Fruit fly (Drosophila melanogaster): ENCODE measurements around the gene Obp73a.

Gene Obp73a

DNA sequence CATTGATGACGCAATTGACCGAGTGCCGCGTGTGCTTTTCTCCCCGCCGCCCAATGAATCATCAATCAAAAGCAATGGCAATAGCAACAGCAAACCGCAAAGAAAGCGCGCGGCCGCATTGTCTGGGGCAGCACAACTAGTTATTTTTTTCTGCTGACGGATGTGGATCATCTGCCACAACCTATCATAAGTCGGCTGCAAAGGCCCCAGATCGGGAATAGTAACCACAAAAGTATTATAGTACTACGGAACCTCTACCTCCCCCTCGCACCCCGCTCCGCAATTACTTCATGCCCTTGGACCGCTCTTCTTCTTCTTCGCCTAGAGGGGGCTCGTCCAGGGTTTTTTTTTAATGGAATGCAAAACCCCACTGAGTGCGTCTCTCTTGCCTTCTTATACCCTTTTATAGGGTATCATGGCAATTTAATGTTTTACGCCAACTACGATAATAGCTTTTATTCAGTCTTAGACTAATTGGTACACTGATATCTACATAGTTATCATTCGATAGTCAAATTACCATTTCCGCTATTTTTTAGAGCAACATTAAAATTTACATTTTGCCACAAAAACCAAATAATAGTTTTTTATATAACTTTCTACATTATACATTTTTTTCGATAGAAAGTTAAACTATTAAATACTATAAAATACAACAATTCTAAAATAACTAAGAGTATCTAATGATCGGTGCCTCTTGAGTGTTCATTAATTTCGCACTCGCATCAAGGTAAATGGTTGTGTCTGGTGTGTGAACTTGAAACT is 12.0 kb downstream of the Obp73a start:
- TF ChIP-seq noc (tag; optimal IDR thresholded peaks at IDR 0.05) = no peak

DNA sequence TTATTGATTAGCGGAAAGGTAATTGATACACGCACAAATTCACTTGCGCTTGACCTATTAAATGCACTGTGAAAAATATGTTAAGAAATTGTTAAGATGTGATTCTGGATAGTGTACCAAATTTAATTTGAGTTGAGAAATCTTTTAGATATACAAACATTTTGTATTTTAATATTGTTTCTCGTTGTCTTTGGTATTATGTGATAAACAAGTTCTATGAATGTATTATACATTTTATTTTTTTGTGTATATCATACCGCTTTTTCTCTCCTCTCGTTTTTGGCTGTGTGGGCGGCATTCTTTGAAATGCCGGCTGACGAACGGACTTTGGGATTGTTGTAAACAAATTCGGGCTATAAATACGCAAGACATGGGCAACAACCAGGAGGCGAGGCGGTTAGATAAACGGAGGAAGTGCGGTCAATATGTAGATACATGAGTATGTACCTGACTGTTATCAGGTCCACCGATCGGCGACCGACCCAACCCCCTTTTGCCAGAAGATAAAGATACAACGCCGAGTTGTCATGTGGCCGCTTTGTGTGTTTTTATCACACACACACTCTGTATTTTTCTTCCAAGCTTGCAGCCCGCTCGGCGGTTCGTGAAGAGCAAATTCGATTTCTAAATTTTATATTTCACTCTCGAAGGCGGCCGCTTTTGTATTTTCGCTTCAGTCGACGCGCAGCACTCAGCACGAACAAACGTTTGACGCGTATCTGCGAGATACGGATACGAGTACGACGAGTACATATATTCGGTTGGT is 12.8 kb downstream of the Obp73a start:
- TF ChIP-seq noc (tag; optimal IDR thresholded peaks at IDR 0.05) = peak; percentile 70

DNA sequence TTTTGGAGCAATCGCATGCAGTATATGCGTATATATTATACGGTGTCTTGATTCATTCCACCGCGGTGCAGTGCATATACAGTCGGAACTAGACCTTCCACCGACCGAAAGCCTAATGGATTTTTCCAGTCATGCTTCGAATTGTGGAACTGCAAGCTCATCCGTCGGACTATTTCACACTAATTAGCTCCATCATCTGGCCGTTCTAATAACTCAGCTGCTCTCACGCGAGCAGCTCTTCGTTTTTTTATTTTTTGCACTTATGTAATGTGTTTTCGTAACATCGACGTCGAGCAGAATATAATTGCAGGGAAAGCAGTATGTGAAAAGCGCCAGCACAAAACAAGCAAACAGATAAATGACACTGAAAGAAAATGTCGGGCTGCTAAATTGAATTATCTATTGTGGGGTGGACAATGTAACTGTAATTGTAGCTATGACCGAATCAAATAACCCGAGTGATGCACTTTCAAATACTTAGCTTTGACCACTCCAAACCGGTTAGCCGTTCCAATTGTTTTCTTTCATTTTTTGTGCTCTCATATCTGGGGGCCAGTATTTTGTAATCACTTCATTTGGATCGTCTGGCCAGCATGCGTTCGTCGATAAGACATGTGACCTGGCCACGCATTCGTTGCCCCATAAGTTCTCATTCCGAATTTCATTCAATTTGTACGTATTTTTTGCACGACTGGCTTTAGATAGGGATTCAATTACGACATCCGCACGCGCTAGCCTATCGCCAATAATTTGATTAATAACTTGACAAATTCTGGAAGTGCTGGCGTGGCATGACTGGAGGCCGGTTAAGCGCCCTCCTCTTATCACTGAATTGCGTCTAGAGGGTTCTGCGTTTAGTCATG is 13.6 kb downstream of the Obp73a start, which contains the start of gene Cpr73D:
Gene Cpr73D, minus strand, starts transcription at position 156 of the 863 bp plus-strand sequence.
- TF ChIP-seq noc (tag; optimal IDR thresholded peaks at IDR 0.05) = no peak

DNA sequence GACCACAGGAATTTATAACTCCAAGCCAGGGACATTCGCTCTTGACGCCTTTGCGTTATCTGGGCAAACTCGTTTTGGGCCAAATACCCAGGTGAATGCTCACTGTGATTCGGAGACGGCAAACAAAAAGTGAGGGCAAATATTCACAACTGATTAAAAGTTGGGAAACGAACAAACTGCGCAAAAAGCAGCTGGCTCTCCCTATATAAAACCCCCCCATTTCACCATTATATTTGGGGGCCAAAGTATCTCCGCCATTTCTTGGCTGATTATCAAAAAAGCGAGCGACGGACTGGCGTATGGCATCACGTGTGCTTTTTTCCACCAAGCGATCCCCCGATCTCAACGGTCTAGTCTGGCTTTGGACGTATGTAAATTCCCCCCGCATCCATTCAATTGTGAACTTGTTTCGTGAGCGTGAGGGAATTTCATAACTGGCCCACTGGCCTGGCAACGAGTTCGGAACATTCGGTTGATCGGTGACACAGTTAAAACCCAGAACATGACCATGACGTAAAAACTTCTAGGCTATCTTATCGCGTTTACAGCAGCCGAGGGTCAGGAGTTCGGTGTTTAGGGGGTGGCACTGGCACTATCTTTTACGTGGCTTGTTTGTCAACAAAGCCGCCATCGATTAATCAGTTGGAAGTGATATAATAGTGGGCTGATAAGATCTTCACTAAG is 14.4 kb downstream of the Obp73a start:
- peak; percentile 59 for TF ChIP-seq noc (tag; optimal IDR thresholded peaks at IDR 0.05)

DNA sequence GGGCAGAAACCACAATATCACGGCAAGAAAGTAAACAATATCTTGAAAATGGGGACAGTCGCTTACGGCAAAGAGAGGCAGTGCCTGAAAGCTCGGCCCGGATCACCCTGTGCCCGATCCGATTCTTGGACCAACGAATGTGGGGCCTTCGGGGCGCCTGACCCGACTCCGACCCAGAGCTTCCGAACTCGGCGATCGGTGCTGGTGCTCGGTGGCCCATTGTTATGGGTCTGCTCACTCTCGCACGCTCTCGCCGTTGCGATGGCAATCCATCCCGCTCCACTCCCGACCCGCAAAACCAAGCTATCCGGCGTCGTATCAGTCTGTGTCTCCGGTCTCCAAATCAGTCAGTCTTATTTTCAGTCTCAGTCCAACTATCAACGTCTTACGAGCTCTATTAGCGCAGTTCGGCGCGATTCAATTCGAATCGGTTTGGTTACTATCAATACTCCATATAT is 25.5 kb downstream of the Obp73a start, which contains the start of gene Exn:
Gene Exn, plus strand, starts transcription at position 362 of the 458 bp plus-strand sequence.
- peak; percentile 34 for TF ChIP-seq noc (tag; optimal IDR thresholded peaks at IDR 0.05)

DNA sequence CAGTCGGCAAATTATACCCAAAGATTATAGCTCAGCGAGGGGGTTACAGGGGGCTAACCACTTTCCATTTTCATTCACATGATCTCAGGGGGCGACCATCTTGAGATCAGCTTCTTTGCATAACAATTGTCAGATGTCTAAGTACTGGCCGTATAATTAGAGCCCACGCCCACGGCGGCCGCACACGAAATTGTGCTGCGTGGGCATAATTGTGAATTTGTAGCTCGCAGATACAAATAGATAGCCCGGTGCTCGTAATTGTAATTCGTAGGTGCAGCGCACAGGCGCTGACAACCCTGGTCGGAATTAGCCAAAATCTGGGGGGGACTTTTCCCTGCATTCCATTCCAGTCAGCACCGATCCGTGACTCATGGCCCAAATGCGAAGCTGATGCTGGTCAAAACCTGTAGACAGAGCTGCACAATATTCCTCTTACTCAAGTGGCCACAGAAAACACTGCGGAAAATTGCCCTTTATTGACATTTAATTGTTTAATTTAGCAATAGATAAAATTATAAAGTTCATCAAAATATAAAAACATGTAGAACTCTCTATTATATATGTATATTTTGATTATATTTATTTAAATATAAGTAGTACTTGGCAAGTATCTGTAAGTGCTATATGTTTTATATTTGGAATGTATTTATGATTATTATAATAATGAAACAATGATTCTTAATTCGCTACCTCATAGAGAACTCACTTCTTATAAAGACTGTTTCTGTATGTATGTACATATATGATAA is 27.6 kb downstream of the Obp73a start:
- no peak for TF ChIP-seq noc (tag; optimal IDR thresholded peaks at IDR 0.05)

DNA sequence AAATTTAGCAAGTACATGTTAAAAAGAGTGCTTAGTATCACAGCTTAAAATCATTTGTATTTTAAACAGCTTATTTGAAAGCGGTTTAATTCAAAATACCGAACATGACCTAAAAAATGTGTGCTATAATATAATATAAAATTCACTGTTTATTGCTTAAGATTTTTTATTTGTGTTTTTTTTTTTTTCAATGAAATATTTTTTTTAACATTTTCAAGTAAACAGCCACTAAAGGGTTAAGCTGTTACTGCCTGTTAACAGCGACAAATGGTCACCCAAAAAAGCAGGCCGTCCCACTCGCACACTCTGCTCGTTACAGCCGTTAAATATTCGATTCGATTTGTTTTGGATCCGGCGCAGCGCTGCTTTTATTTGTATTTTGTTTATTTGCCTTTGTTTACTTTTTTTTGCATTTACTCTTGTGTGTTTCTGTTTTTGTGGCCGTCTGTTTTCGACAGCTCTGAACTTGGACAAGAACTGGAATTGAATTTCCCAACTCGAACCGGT is 30.5 kb downstream of the Obp73a start:
- no peak for TF ChIP-seq noc (tag; optimal IDR thresholded peaks at IDR 0.05)

DNA sequence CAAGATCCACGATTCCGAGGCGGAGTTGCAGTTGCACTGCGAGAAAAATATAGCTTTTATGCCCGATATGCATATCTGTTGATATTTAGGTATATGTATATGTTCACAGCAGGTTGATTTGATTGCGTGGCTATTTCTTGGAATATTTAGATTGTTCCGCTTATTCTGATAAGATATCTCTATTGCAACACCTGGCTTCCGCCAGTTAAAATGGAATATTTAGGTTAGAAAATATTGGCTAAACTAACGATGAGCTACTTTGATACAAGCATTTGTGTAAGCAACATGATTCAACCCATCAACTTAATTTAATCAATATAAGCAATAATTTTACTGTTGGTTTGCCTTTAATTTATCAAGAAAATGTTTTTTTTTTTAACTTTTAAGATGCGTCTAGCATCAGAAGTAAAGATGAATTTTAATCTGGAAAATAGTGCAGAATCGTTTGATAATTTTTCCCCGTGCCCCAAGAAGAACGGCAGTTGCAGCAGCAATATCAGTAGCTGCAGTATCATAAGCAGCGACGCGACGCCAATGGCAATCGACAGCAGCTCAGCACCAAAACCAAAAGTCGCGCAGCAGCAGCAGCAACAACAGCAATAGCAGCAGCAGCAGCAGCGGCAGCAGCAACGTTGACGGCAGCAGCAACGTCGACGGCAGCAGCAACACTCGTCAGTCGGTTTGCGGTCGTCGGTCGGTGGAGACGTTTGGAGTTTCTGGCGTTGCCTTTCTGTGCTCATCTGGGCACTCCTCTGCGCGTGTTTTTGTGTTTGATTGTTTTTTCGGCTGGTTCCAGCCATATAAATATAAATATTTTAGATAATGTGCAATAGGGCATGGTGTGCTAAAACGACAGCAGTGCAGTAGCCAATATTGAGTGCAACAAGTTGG is 31.7 kb downstream of the Obp73a start:
- TF ChIP-seq noc (tag; optimal IDR thresholded peaks at IDR 0.05) = no peak

DNA sequence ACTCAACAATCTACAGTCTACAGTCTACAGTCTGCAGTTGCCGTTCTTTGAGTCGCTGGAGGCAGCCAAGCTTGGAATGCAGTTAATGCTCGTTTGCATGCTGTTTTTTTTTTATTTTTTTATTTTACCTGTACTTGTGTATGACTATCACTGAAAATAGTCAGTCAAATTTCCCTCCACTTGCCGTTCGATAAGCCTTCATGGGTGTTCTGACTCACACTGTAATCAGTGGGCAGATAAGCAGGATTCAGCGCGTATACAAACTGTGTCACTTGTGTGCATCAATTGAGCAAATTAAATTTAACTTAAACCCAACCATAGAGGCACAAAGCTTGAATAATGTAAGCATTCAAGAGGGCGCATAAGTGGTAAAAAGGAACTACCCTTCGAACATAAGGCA is 33.1 kb downstream of the Obp73a start:
- no peak for TF ChIP-seq noc (tag; optimal IDR thresholded peaks at IDR 0.05)

DNA sequence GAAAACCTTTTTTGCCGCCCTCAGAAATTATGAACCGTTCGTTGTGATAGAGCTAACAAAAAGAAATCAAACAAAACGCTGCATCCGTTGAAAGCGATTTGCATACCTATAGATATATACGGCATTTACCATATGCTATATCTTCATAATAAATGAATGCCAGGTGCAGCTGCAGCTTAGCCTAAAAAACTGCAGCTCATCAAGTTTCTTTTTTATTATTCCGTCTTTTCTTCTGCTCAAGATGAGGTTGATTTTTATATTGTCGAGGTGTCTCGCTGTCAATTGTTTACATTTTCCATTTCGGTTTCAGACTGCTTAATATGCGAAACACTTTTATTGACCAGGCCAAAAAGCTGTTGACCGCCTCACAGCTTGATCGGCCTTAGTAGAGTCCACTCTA is 34.2 kb downstream of the Obp73a start:
- TF ChIP-seq noc (tag; optimal IDR thresholded peaks at IDR 0.05) = no peak

DNA sequence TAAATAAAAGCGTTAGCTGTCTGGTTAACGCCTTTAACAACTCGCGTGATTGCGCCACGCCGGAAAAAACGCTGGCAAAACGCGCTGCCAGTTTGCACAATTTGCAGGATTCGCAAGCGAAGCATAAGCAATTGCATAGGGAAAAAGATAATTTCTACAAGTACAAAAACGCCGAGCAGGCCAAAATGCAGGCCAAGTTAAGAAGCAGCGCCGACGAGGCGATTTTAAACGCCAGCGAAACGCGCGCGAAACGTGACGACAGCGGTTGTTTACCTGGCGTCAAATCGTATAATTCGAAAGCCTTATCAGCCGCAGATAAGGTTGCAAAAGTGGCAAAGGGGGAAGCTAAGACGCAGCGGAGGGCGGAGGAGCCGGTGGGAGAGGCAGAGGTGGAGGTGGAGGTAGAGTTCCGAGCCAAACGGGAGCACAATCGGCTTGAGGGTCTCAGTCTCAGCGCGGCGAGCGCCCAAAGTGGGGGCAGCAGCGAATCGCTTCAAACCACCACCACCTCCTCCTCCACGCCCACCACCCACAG is 37.0 kb downstream of the Obp73a start:
- peak; percentile 61 for TF ChIP-seq noc (tag; optimal IDR thresholded peaks at IDR 0.05)

DNA sequence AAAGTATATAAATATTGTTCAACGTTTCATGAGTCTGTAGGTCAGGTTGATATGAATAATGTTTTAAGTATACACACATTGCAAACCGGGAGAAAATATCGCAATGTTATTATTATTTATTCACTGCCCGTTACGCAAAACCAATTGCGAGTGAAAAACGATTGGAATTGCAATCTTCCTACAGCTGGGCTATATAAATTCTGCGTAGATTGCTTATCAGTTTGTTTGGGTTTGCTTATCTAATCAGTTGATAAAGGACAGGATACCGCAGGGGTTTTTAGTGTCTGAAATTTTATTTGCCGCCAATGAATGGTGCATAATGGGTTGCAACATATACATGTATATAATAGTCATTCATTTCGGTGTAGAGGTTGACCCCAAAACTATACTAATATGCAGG is 39.9 kb downstream of the Obp73a start:
- TF ChIP-seq noc (tag; optimal IDR thresholded peaks at IDR 0.05) = no peak

DNA sequence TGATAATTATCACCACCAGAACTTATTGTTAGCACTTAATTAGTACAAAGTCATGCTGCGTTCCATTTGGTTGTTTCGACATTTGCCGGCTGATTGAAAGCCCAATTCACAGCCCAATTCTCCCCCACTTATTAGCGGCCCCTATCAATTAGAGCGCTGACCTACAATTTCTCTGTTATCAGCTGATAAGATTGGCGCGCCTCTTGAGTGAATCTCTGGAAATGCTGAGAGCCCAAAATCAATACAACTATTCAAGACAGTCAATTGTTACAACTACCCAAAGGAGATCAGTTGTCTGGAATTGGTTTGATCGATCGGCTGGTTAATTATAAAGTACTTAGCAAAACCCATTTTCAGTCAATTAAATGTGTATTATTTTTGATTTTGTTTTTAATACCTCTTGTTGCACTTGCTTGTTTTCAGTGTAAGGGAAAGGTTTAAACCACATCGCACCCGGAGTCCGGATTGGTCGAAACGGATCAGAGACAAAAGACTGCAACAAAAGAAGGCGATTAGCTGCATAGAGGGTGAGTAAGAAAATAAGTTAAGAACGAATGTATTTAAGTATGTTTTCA is 40.7 kb downstream of the Obp73a start:
- TF ChIP-seq noc (tag; optimal IDR thresholded peaks at IDR 0.05) = peak; percentile 8
